Worm (Caenorhabditis elegans) whole organism, young adult: ENCODE results near the gene str-240.

Experiments
- K12H6.12 ChIP-seq: fragments of 200-800 bp; sonication (Bioruptor generic); optimal IDR thresholded peaks from 2 replicates; lab custom pipeline; 2018; ENCODE audit warnings: mild to moderate bottlenecking, missing genetic modification characterization, missing compliant biosample characterization
- ceh-100 ChIP-seq: fragments of 200-800 bp; sonication (Bioruptor generic); IDR thresholded peaks from 2 replicates; pipeline ENCODE4 v1.3.6; 2022; ENCODE audit warnings: missing genetic modification reagents, missing genetic modification characterization, missing compliant biosample characterization
- madf-3 ChIP-seq: fragments of 200-800 bp; sonication (Bioruptor generic); IDR thresholded peaks from 2 replicates; pipeline ENCODE4 v1.3.6; 2022; ENCODE audit warnings: missing genetic modification reagents, missing genetic modification characterization, missing compliant biosample characterization
- madf-8 ChIP-seq: fragments of 200-800 bp; sonication (Bioruptor generic); conservative IDR thresholded peaks from 2 replicates; pipeline ENCODE4 v1.3.6; 2022; ENCODE audit warnings: missing genetic modification reagents, missing genetic modification characterization, missing compliant biosample characterization

DNA sequence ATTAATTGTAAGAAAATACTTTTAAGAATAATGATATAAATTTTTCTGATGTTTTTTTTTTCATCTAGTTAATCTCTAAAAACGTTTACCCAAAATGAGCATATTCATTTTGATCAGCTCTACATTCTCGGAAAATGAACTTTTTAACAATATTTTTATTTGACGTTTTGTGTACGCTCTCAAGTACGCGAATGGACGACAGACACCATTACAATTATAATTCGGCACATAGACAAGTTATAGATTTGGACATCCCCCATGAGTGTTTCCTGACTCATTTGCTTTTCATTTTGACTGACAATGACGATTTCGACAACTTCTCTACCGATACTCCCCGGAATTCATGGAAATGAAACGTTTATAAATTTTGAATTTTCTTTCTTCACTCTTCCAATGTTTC lies 22.6 kb downstream of the str-240 start, which contains the start of gene sru-27:
- TF ChIP-seq madf-8 (GFP tag; lab: Robert Waterston, UW) (no peak), madf-3 (no peak), K12H6.12 (no peak), ceh-100 (GFP tag; lab: Robert Waterston, UW) (no peak)
